Fruit fly (Drosophila melanogaster) whole organism, embryonic: ENCODE measurements around the gene Tsen2.

Experiments used
- BEAF-32 ChIP-seq: fragments of 200-800 bp; sonication (Bioruptor generic); optimal IDR thresholded peaks from 3 replicates; lab custom pipeline; 2017; ENCODE audit warnings: missing biosample characterization, missing genetic modification characterization, mild to moderate bottlenecking, moderate library complexity, missing genetic modification reagents
- CG10267 ChIP-seq: fragments of 200-800 bp; sonication (Bioruptor generic); optimal IDR thresholded peaks from 2 replicates; lab custom pipeline; 2018; ENCODE audit warnings: missing biosample characterization, mild to moderate bottlenecking, missing genetic modification characterization, moderate library complexity
- CG12071 ChIP-seq: fragments of 200-800 bp; sonication (Bioruptor generic); optimal IDR thresholded peaks from 3 replicates; lab custom pipeline; 2018; ENCODE audit warnings: missing biosample characterization, mild to moderate bottlenecking, missing genetic modification characterization
- CG12391 ChIP-seq: fragments of 200-800 bp; sonication (Bioruptor generic); optimal IDR thresholded peaks from 3 replicates; lab custom pipeline; 2018; ENCODE audit warnings: missing biosample characterization, mild to moderate bottlenecking, missing genetic modification characterization, moderate library complexity
- CG16815 ChIP-seq: fragments of 200-800 bp; sonication (Bioruptor generic); optimal IDR thresholded peaks from 3 replicates; lab custom pipeline; 2017; ENCODE audit warnings: missing biosample characterization, mild to moderate bottlenecking, missing genetic modification characterization
- CG16863 ChIP-seq: fragments of 200-800 bp; sonication (Bioruptor generic); optimal IDR thresholded peaks from 3 replicates; lab custom pipeline; 2016; ENCODE audit warnings: missing biosample characterization, missing genetic modification characterization
- CG17829 ChIP-seq: fragments of 200-800 bp; optimal IDR thresholded peaks from 2 replicates; lab custom pipeline; 2019; ENCODE audit warnings: missing biosample characterization, mild to moderate bottlenecking, missing genetic modification characterization, moderate library complexity
- CG32772 ChIP-seq: fragments of 200-800 bp; sonication (Bioruptor generic); IDR thresholded peaks from 2 replicates; pipeline ENCODE4 v1.3.6; 2022; ENCODE audit warnings: missing biosample characterization, missing genetic modification characterization
- CG42726 ChIP-seq: fragments of 200-800 bp; sonication (Bioruptor generic); IDR thresholded peaks from 2 replicates; pipeline ENCODE4 v1.3.6; 2022; ENCODE audit warnings: missing biosample characterization, missing genetic modification characterization; ENCODE audit not compliant: partially characterized antibody
- CG4328 ChIP-seq: fragments of 200-800 bp; sonication (Bioruptor generic); optimal IDR thresholded peaks from 3 replicates; lab custom pipeline; 2017; ENCODE audit warnings: missing biosample characterization, missing genetic modification reagents, missing genetic modification characterization
- CG4617 ChIP-seq: fragments of 200-800 bp; sonication (Bioruptor generic); optimal IDR thresholded peaks from 3 replicates; lab custom pipeline; 2016; ENCODE audit warnings: missing biosample characterization, missing genetic modification characterization, borderline replicate concordance
- CG6654 ChIP-seq: fragments of 200-800 bp; sonication (Bioruptor generic); optimal IDR thresholded peaks from 2 replicates; lab custom pipeline; 2017; ENCODE audit warnings: missing biosample characterization, mild to moderate bottlenecking, missing genetic modification characterization
- CG6791 ChIP-seq: fragments of 200-800 bp; sonication (Bioruptor generic); IDR thresholded peaks from 3 replicates; pipeline ENCODE4 v1.3.6; 2022; ENCODE audit warnings: missing biosample characterization, missing genetic modification characterization; ENCODE audit not compliant: partially characterized antibody
- CG8478 ChIP-seq: fragments of >200 bp; optimal IDR thresholded peaks from 2 replicates; lab custom pipeline; 2018
- CG9817 ChIP-seq: fragments of 200-800 bp; sonication (Bioruptor generic); optimal IDR thresholded peaks from 2 replicates; lab custom pipeline; 2018; ENCODE audit warnings: missing biosample characterization, mild to moderate bottlenecking, missing genetic modification characterization, moderate library complexity
- CHES-1-like ChIP-seq: fragments of 200-800 bp; sonication (Bioruptor generic); optimal IDR thresholded peaks from 2 replicates; lab custom pipeline; 2016; ENCODE audit warnings: missing biosample characterization, missing genetic modification characterization
- CkIIα-i1 ChIP-seq: fragments of 200-800 bp; sonication (Bioruptor generic); IDR thresholded peaks from 2 replicates; pipeline ENCODE4 v1.3.6; 2022; ENCODE audit warnings: missing biosample characterization, missing genetic modification characterization
- Doc3 ChIP-seq: fragments of 200-800 bp; sonication (Bioruptor generic); IDR thresholded peaks from 3 replicates; pipeline ENCODE4 v1.3.6; 2022; ENCODE audit warnings: missing biosample characterization, missing genetic modification characterization; ENCODE audit not compliant: partially characterized antibody
- Dp ChIP-seq: fragments of 200-800 bp; sonication (Bioruptor generic); optimal IDR thresholded peaks from 2 replicates; lab custom pipeline; 2018; ENCODE audit warnings: missing biosample characterization, mild to moderate bottlenecking, missing genetic modification characterization, moderate library complexity
- GATAe ChIP-seq: fragments of 200-800 bp; sonication (Bioruptor generic); conservative IDR thresholded peaks from 2 replicates; pipeline ENCODE4 v1.3.6; 2022; ENCODE audit warnings: missing biosample characterization, missing genetic modification characterization
- H2.0 ChIP-seq: fragments of 200-800 bp; sonication (Bioruptor generic); IDR thresholded peaks from 2 replicates; pipeline ENCODE4 v1.3.6; 2022; ENCODE audit warnings: missing biosample characterization, missing genetic modification characterization
- HHEX ChIP-seq: fragments of 200-800 bp; sonication (Bioruptor generic); optimal IDR thresholded peaks from 3 replicates; lab custom pipeline; 2017; ENCODE audit warnings: missing biosample characterization, mild to moderate bottlenecking, missing genetic modification characterization, missing genetic modification reagents
- Hey ChIP-seq: fragments of 200-800 bp; sonication (Bioruptor generic); optimal IDR thresholded peaks from 3 replicates; lab custom pipeline; 2018; ENCODE audit warnings: missing biosample characterization, mild to moderate bottlenecking, missing genetic modification characterization
- Lpt ChIP-seq: fragments of >200 bp; optimal IDR thresholded peaks from 2 replicates; lab custom pipeline; 2018; ENCODE audit warnings: missing biosample characterization, missing genetic modification characterization
- Mrtf ChIP-seq: fragments of 200-800 bp; sonication (Bioruptor generic); IDR thresholded peaks from 3 replicates; pipeline ENCODE4 v1.3.6; 2022; ENCODE audit warnings: missing biosample characterization, missing genetic modification characterization
- NC2α ChIP-seq: fragments of 200-800 bp; sonication (Bioruptor generic); optimal IDR thresholded peaks from 2 replicates; lab custom pipeline; 2016; ENCODE audit warnings: missing biosample characterization, missing genetic modification characterization
- Ssrp ChIP-seq: fragments of 200-800 bp; sonication (Bioruptor generic); optimal IDR thresholded peaks from 2 replicates; lab custom pipeline; 2018; ENCODE audit warnings: missing biosample characterization, mild to moderate bottlenecking, missing genetic modification characterization, moderate library complexity
- Trl ChIP-seq, 3 experiments: fragments of >200 bp in 2 of 3; fragments of 200-800 bp in 1 of 3; sonication (Bioruptor generic) in 1 of 3; optimal IDR thresholded peaks; 2 replicates in 1 of 3; 3 replicates in 2 of 3; lab custom pipeline; 2016 to 2017; ENCODE audit warnings: missing biosample characterization in 1 of 3, missing genetic modification characterization in 1 of 3
- bcd ChIP-seq: fragments of 200-800 bp; sonication (Bioruptor generic); optimal IDR thresholded peaks from 2 replicates; lab custom pipeline; 2017; ENCODE audit warnings: missing biosample characterization, mild to moderate bottlenecking, missing genetic modification characterization
- cad ChIP-seq: fragments of >200 bp; optimal IDR thresholded peaks from 2 replicates; lab custom pipeline; 2017; ENCODE audit warnings: missing biosample characterization, missing genetic modification characterization
- chif ChIP-seq, 2 experiments: fragments of 200-800 bp; sonication (Bioruptor generic); optimal IDR thresholded peaks; 3 replicates each; lab custom pipeline; 2016; ENCODE audit warnings: missing biosample characterization in 2 of 2, missing genetic modification characterization in 2 of 2
- dan ChIP-seq: fragments of 200-800 bp; sonication (Bioruptor generic); IDR thresholded peaks from 2 replicates; pipeline ENCODE4 v1.3.6; 2022; ENCODE audit warnings: missing biosample characterization, missing genetic modification characterization
- dmrt99B ChIP-seq: fragments of 200-800 bp; sonication (Bioruptor generic); optimal IDR thresholded peaks from 2 replicates; lab custom pipeline; 2018; ENCODE audit warnings: missing biosample characterization, mild to moderate bottlenecking, missing genetic modification characterization, moderate library complexity
- gcm2 ChIP-seq: fragments of 200-800 bp; sonication (Bioruptor generic); optimal IDR thresholded peaks from 2 replicates; lab custom pipeline; 2016; ENCODE audit warnings: missing biosample characterization, missing genetic modification characterization
- h ChIP-seq: fragments of >200 bp; optimal IDR thresholded peaks from 2 replicates; lab custom pipeline; 2017
- insv ChIP-seq, 2 experiments: fragments of 200-800 bp; sonication (Bioruptor generic); optimal IDR thresholded peaks; 3 replicates each; lab custom pipeline; 2016 to 2018; ENCODE audit warnings: missing biosample characterization in 2 of 2, missing genetic modification characterization in 2 of 2
- klu ChIP-seq: fragments of 200-800 bp; sonication (Bioruptor generic); IDR thresholded peaks from 2 replicates; pipeline ENCODE4 v1.3.6; 2022; ENCODE audit warnings: missing biosample characterization, missing genetic modification characterization
- lbe ChIP-seq: fragments of 200-800 bp; sonication (Bioruptor generic); optimal IDR thresholded peaks from 2 replicates; lab custom pipeline; 2016; ENCODE audit warnings: missing biosample characterization, mild to moderate bottlenecking, missing genetic modification characterization
- pho ChIP-seq: fragments of 200-800 bp; sonication (Bioruptor generic); optimal IDR thresholded peaks from 2 replicates; lab custom pipeline; 2016; ENCODE audit warnings: missing biosample characterization, missing genetic modification characterization
- phol ChIP-seq: fragments of 200-800 bp; sonication (Bioruptor generic); optimal IDR thresholded peaks from 3 replicates; lab custom pipeline; 2018; ENCODE audit warnings: missing biosample characterization, mild to moderate bottlenecking, missing genetic modification characterization, moderate library complexity
- prd ChIP-seq, 3 experiments: fragments of >200 bp in 2 of 3; fragments of 200-800 bp in 1 of 3; sonication (Bioruptor generic) in 1 of 3; optimal IDR thresholded peaks in 2 of 3; IDR thresholded peaks in 1 of 3; 2 replicates in 2 of 3; 3 replicates in 1 of 3; pipeline versions ENCODE4 v1.3.6 to Lab custom; 2017 to 2022; ENCODE audit warnings: missing biosample characterization in 1 of 3, missing genetic modification characterization in 1 of 3
- salm ChIP-seq: fragments of 200-800 bp; sonication (Bioruptor generic); optimal IDR thresholded peaks from 2 replicates; lab custom pipeline; 2018; ENCODE audit warnings: missing biosample characterization, mild to moderate bottlenecking, missing genetic modification characterization
- sob ChIP-seq: fragments of 200-800 bp; sonication (Bioruptor generic); IDR thresholded peaks from 2 replicates; pipeline ENCODE4 v1.3.6; 2022; ENCODE audit warnings: missing biosample characterization, missing genetic modification characterization
- sqz ChIP-seq: fragments of 200-800 bp; sonication (Bioruptor generic); optimal IDR thresholded peaks from 3 replicates; lab custom pipeline; 2018; ENCODE audit warnings: missing biosample characterization, mild to moderate bottlenecking, missing genetic modification characterization
- sug ChIP-seq: fragments of 200-800 bp; optimal IDR thresholded peaks from 2 replicates; lab custom pipeline; 2019; ENCODE audit warnings: missing biosample characterization, mild to moderate bottlenecking, missing genetic modification characterization, moderate library complexity
- tio ChIP-seq: fragments of 200-800 bp; sonication (Bioruptor generic); optimal IDR thresholded peaks from 2 replicates; lab custom pipeline; 2017; ENCODE audit warnings: missing biosample characterization, missing genetic modification characterization, inconsistent platforms
- unc-4 ChIP-seq: fragments of 200-800 bp; sonication (Bioruptor generic); IDR thresholded peaks from 2 replicates; pipeline ENCODE4 v1.3.6; 2022; ENCODE audit warnings: missing biosample characterization, missing genetic modification characterization; ENCODE audit not compliant: partially characterized antibody
- vfl ChIP-seq: fragments of 200-800 bp; sonication (Bioruptor generic); optimal IDR thresholded peaks from 2 replicates; lab custom pipeline; 2016; ENCODE audit warnings: missing biosample characterization, missing genetic modification characterization
- vnd ChIP-seq: fragments of 200-800 bp; sonication (Bioruptor generic); IDR thresholded peaks from 3 replicates; pipeline ENCODE4 v1.3.6; 2022; ENCODE audit warnings: missing biosample characterization, missing genetic modification characterization; ENCODE audit not compliant: partially characterized antibody

Tsen2 gene

DNA sequence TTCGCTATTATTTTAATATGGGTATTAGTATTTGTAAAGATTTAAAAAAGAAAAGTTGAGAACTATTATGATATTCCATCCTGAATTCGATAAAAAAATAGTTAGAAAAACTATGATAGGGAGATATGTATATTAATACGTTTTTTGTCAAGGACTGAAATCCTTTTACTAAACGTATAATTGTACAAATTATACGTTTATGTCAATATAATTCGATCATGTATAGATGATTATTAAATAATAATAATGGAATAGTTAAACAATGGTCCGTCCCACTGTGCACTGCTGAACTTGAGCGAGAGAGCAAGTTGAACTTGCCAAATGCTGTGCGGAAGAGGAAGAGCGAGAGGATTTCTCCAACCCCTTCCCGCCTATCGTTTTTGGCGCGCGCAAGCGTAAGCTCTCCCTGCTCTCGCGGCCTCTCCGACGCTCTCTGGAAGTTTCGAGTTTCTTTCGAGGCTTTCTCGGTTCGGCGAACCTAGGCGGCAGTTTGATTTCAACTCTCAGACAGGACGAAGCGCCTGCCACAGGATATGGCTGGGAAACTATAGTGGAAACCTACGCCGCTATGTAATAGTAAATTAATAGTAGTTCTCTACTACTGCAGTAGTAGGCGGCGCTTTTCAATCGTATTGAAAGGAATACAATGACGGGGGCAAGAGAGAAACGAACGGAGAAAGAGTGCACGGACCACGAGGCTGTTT, 44.5 kb upstream of the Tsen2 start (continued):
- TF ChIP-seq Lpt (GFP tag; lab: Kevin White, UChicago), result no peak
- no peak for TF ChIP-seq Mrtf
- peak; percentile 57 for TF ChIP-seq Ssrp (tag; lab: Kevin White, UChicago)
- TF ChIP-seq phol (tag; lab: Kevin White, UChicago), result peak; percentile 80
- TF ChIP-seq prd (optimal IDR thresholded peaks at IDR 0.05; lab: Kevin White, UChicago), result no peak
- TF ChIP-seq prd (GFP tag; IDR thresholded peaks at IDR 0.05; lab: Robert Waterston, UW), result 0 out of 3 replicates have a peak, but pooled peaks have one; percentile 24
- no peak for TF ChIP-seq unc-4 (GFP tag; lab: Robert Waterston, UW)
- TF ChIP-seq CG32772 (GFP tag; lab: Robert Waterston, UW), result 0 out of 2 replicates have a peak, but pooled peaks have one; percentile 4
- no peak for TF ChIP-seq CG6791 (GFP tag; lab: Robert Waterston, UW)
- TF ChIP-seq gcm2 (GFP tag; lab: Kevin White, UChicago), result no peak
- no peak for TF ChIP-seq lbe (GFP tag; lab: Kevin White, UChicago)
- no peak for TF ChIP-seq vnd (GFP tag; lab: Robert Waterston, UW)
- TF ChIP-seq CG12071 (GFP tag; lab: Kevin White, UChicago), result no peak
- TF ChIP-seq vfl (GFP tag; lab: Kevin White, UChicago), result no peak
- TF ChIP-seq bcd (GFP tag; lab: Kevin White, UChicago), result peak; percentile 52
- TF ChIP-seq insv (GFP tag; optimal IDR thresholded peaks at IDR 0.05; lab: Kevin White, UChicago), result no peak
- TF ChIP-seq CkIIα-i1 (GFP tag; lab: Robert Waterston, UW), result no peak
- no peak for TF ChIP-seq klu
- no peak for TF ChIP-seq CG16863
- peak; percentile 47 for TF ChIP-seq tio (GFP tag; lab: Kevin White, UChicago)
- TF ChIP-seq CG9817 (tag; lab: Kevin White, UChicago), result peak; percentile 40
- peak; percentile 63 for TF ChIP-seq CG12391
- peak; percentile 20 for TF ChIP-seq salm (tag; lab: Kevin White, UChicago)
- TF ChIP-seq sob, result no peak
- no peak for TF ChIP-seq GATAe (GFP tag; lab: Robert Waterston, UW)
- TF ChIP-seq sug, result peak; percentile 62
- peak; percentile 68 to 76 for TF ChIP-seq Trl (optimal IDR thresholded peaks at IDR 0.05; lab: Kevin White, UChicago)
- no peak for TF ChIP-seq Trl (GFP tag; optimal IDR thresholded peaks at IDR 0.05; lab: Kevin White, UChicago)
- no peak for TF ChIP-seq chif (GFP tag; optimal IDR thresholded peaks at IDR 0.05; lab: Kevin White, UChicago)
- TF ChIP-seq H2.0, result no peak
- TF ChIP-seq CG4617 (GFP tag; lab: Kevin White, UChicago), result no peak
- TF ChIP-seq CG6654 (GFP tag; lab: Kevin White, UChicago), result peak; percentile 7
- no peak for TF ChIP-seq h
- TF ChIP-seq Hey (tag; lab: Kevin White, UChicago), result no peak
- peak; percentile 64 for TF ChIP-seq CG10267 (tag; lab: Kevin White, UChicago)
- no peak for TF ChIP-seq CG16815 (GFP tag; lab: Kevin White, UChicago)
- TF ChIP-seq CG17829, result peak; percentile 39
- TF ChIP-seq HHEX (GFP tag; lab: Kevin White, UChicago), result peak; percentile 59
- TF ChIP-seq CG42726 (GFP tag; lab: Robert Waterston, UW), result no peak
- TF ChIP-seq CG8478 (lab: Kevin White, UChicago), result no peak
- TF ChIP-seq NC2α (GFP tag; lab: Kevin White, UChicago), result no peak
- TF ChIP-seq Doc3 (GFP tag; lab: Robert Waterston, UW), result no peak
- TF ChIP-seq sqz (GFP tag; lab: Kevin White, UChicago), result no peak
- TF ChIP-seq dan, result no peak
- TF ChIP-seq Dp (GFP tag; lab: Kevin White, UChicago), result no peak
- peak; percentile 6 for TF ChIP-seq CG4328 (GFP tag; lab: Kevin White, UChicago)
- no peak for TF ChIP-seq BEAF-32 (GFP tag; lab: Kevin White, UChicago)
- peak; percentile 80 for TF ChIP-seq dmrt99B (tag; lab: Kevin White, UChicago)
- no peak for TF ChIP-seq pho (GFP tag; lab: Kevin White, UChicago)
- TF ChIP-seq CHES-1-like (GFP tag; lab: Kevin White, UChicago), result no peak
- TF ChIP-seq cad (GFP tag; lab: Kevin White, UChicago), result no peak
